Fruit fly (Drosophila melanogaster) whole organism, pupa: ENCODE measurements around the gene Tsp97E.

ENCODE experiments used
- CG10348 ChIP-seq: fragments of 200-800 bp; sonication (Bioruptor generic); IDR thresholded peaks from 2 replicates; pipeline ENCODE4 v1.3.6; 2022; ENCODE audit warnings: missing biosample characterization, missing genetic modification characterization
- CG17806 ChIP-seq: fragments of 200-800 bp; sonication (Bioruptor generic); optimal IDR thresholded peaks from 2 replicates; lab custom pipeline; 2018; ENCODE audit warnings: missing biosample characterization, mild to moderate bottlenecking, missing genetic modification characterization, moderate library complexity
- CG34367 ChIP-seq: fragments of 200-800 bp; sonication (Bioruptor generic); optimal IDR thresholded peaks from 2 replicates; lab custom pipeline; 2018; ENCODE audit warnings: missing biosample characterization, mild to moderate bottlenecking, missing genetic modification characterization
- EcR ChIP-seq: fragments of 200-800 bp; sonication (Bioruptor generic); optimal IDR thresholded peaks from 3 replicates; lab custom pipeline; 2019; ENCODE audit warnings: missing biosample characterization, missing genetic modification characterization, mild to moderate bottlenecking, moderate library complexity, missing genetic modification reagents
- Ets98B ChIP-seq: fragments of 200-800 bp; sonication (Bioruptor generic); IDR thresholded peaks from 2 replicates; pipeline ENCODE4 v1.3.6; 2022; ENCODE audit warnings: missing biosample characterization, missing genetic modification characterization

DNA sequence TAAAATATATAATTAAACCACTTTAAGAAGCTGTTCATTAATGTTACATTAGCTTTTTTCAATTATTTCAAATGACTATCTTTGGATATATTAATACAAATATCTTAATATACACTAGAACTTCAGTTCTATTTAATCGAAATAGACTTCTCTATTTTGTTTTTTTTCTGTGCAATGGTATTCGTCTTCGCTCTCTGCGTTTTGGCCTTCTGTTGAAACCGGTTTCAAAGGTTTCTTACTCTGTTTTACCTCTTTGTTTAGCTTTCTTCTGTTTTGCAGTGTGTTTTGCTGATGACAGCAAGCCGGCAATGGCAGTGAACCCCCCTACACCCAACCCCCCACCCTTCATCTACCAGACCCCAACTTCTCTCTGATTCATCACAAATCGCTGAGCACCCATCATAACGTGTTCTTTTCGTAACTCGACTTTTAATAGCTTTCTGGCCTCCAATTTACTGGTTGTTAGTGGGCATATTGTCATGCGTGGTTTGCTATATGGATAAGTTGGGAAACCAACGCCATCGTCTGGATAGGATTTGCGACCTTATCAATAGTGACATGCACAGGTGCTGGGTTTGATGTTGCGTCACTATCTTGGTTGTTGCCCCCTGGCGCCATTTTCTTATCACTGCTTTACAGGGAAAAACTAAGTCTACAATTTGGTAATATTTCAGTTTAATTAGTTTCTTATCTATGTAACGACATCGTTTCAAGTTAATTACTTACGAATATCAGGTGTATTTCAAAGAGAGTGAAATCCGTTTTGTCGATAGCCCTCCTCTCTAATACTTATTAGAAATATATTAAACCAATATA is 4.4 kb upstream of the Tsp97E start:
- no peak for TF ChIP-seq CG17806 (tag; lab: Kevin White, UChicago)
- no peak for TF ChIP-seq CG10348 (GFP tag; lab: Robert Waterston, UW)
- TF ChIP-seq CG34367, result peak; percentile 0
- TF ChIP-seq EcR (GFP tag; lab: Kevin White, UChicago), result peak; percentile 92
- TF ChIP-seq Ets98B (GFP tag; lab: Robert Waterston, UW), result no peak
